Worm (Caenorhabditis elegans) whole organism, L4 larva: ENCODE data around the gene ogdh-2.
A peak's percentile ranks its signal among the peaks of the same experiment; 100 is the strongest.

Experiments used
- D1046.2 ChIP-seq: fragments of 200-800 bp; sonication (Bioruptor generic); IDR thresholded peaks from 2 replicates; pipeline ENCODE4 v1.3.6; 2022; ENCODE audit warnings: missing genetic modification characterization, missing compliant biosample characterization
- T20F7.1 ChIP-seq: fragments of 200-800 bp; sonication (Bioruptor generic); optimal IDR thresholded peaks from 2 replicates; lab custom pipeline; 2018; ENCODE audit warnings: mild to moderate bottlenecking, missing genetic modification characterization, missing compliant biosample characterization
- Y105C5A.15 ChIP-seq: fragments of 200-800 bp; sonication (Bioruptor generic); IDR thresholded peaks from 2 replicates; pipeline ENCODE4 v1.3.6; 2022; ENCODE audit warnings: missing genetic modification characterization, missing compliant biosample characterization
- ama-1 ChIP-seq: fragments of 150-350 bp; optimal IDR thresholded peaks from 2 replicates; lab custom pipeline; 2014; ENCODE audit warnings: inconsistent platforms, mixed read lengths
- ces-1 ChIP-seq: fragments of 150-350 bp; sonication (generic microtip); optimal IDR thresholded peaks from 4 replicates; lab custom pipeline; 2014; ENCODE audit warnings: missing biosample characterization, missing genetic modification reagents, missing genetic modification characterization
- daf-16 ChIP-seq, 3 experiments: sonication (generic microtip); optimal IDR thresholded peaks; 2 replicates each; lab custom pipeline; 2016 to 2017; ENCODE audit warnings: missing genetic modification characterization in 3 of 3, missing genetic modification reagents in 3 of 3, mild to moderate bottlenecking in 2 of 3, missing compliant biosample characterization in 2 of 3, missing biosample characterization in 1 of 3, moderate library complexity in 1 of 3
- daf-19 ChIP-seq: fragments of 200-800 bp; sonication (Bioruptor generic); conservative IDR thresholded peaks from 2 replicates; pipeline ENCODE4 v1.3.6; 2022; ENCODE audit warnings: missing genetic modification characterization, missing compliant biosample characterization
- dmd-6 ChIP-seq: fragments of 200-800 bp; sonication (Bioruptor generic); IDR thresholded peaks from 2 replicates; pipeline ENCODE4 v1.3.6; 2022; ENCODE audit warnings: missing genetic modification reagents, missing genetic modification characterization, missing compliant biosample characterization
- dve-1 ChIP-seq: sonication (generic microtip); optimal IDR thresholded peaks from 2 replicates; lab custom pipeline; 2017; ENCODE audit warnings: antibody characterized with exemption, mild to moderate bottlenecking, missing genetic modification characterization, missing compliant biosample characterization; ENCODE audit not compliant: insufficient read depth
- hlh-11 ChIP-seq: fragments of 200-800 bp; sonication (Bioruptor generic); optimal IDR thresholded peaks from 2 replicates; lab custom pipeline; 2018; ENCODE audit warnings: mild to moderate bottlenecking, missing genetic modification characterization, missing compliant biosample characterization
- hlh-30 ChIP-seq: sonication (generic microtip); optimal IDR thresholded peaks from 2 replicates; lab custom pipeline; 2017; ENCODE audit warnings: antibody characterized with exemption, mild to moderate bottlenecking, missing genetic modification characterization, missing compliant biosample characterization; ENCODE audit not compliant: insufficient read depth
- lin-15B ChIP-seq: fragments of 150-350 bp; sonication (generic microtip); optimal IDR thresholded peaks from 3 replicates; lab custom pipeline; 2014; ENCODE audit warnings: missing biosample characterization, missing genetic modification characterization
- lir-3 ChIP-seq: sonication (generic microtip); optimal IDR thresholded peaks from 2 replicates; lab custom pipeline; 2016; ENCODE audit warnings: mild to moderate bottlenecking, missing genetic modification characterization, missing compliant biosample characterization
- lsy-2 ChIP-seq, 2 experiments: fragments of 150-350 bp in 1 of 2; sonication (generic microtip) in 1 of 2; optimal IDR thresholded peaks; 2 replicates each; lab custom pipeline; 2014 to 2017; ENCODE audit warnings: missing biosample characterization in 2 of 2, missing genetic modification characterization in 2 of 2
- madf-5 ChIP-seq, 2 experiments: fragments of 200-800 bp; sonication (Bioruptor generic); IDR thresholded peaks; 2 replicates each; pipeline ENCODE4 v1.3.6; 2022; ENCODE audit warnings: missing compliant biosample characterization in 2 of 2, missing genetic modification characterization in 2 of 2
- mdl-1 ChIP-seq, 2 experiments: fragments of 150-350 bp in 1 of 2; sonication (generic microtip) in 1 of 2; optimal IDR thresholded peaks; 2 replicates each; lab custom pipeline; 2014 to 2017; ENCODE audit warnings: missing biosample characterization in 2 of 2, missing genetic modification characterization in 2 of 2
- mxl-3 ChIP-seq: fragments of 200-800 bp; sonication (Bioruptor generic); optimal IDR thresholded peaks from 2 replicates; lab custom pipeline; 2018; ENCODE audit warnings: mild to moderate bottlenecking, missing genetic modification characterization, missing compliant biosample characterization
- nhr-10 ChIP-seq: fragments of 150-350 bp; optimal IDR thresholded peaks from 2 replicates; lab custom pipeline; 2014; ENCODE audit warnings: missing biosample characterization, missing genetic modification characterization
- nhr-102 ChIP-seq: sonication (generic microtip); optimal IDR thresholded peaks from 2 replicates; lab custom pipeline; 2016; ENCODE audit warnings: mild to moderate bottlenecking, missing genetic modification characterization, moderate library complexity, missing compliant biosample characterization
- nhr-25 ChIP-seq: sonication (generic microtip); optimal IDR thresholded peaks from 2 replicates; lab custom pipeline; 2017; ENCODE audit warnings: missing genetic modification characterization, mild to moderate bottlenecking, missing compliant biosample characterization, antibody characterized with exemption, moderate library complexity, borderline replicate concordance; ENCODE audit not compliant: insufficient read depth
- nhr-28 ChIP-seq: fragments of 150-350 bp; optimal IDR thresholded peaks from 2 replicates; lab custom pipeline; 2014; ENCODE audit warnings: missing biosample characterization, missing genetic modification characterization
- nhr-42 ChIP-seq: fragments of 200-800 bp; sonication (Bioruptor generic); IDR thresholded peaks from 2 replicates; pipeline ENCODE4 v1.3.6; 2022; ENCODE audit warnings: missing genetic modification characterization, missing compliant biosample characterization
- nhr-48 ChIP-seq: sonication (generic microtip); optimal IDR thresholded peaks from 2 replicates; lab custom pipeline; 2016; ENCODE audit warnings: mild to moderate bottlenecking, missing genetic modification characterization, missing compliant biosample characterization
- nhr-6 ChIP-seq: fragments of 150-350 bp; optimal IDR thresholded peaks from 2 replicates; lab custom pipeline; 2014; ENCODE audit warnings: missing biosample characterization, missing genetic modification characterization
- php-3 ChIP-seq: fragments of 200-800 bp; sonication (Bioruptor generic); IDR thresholded peaks from 2 replicates; pipeline ENCODE4 v1.3.6; 2022; ENCODE audit warnings: missing genetic modification reagents, missing genetic modification characterization, missing compliant biosample characterization
- pqm-1 ChIP-seq: sonication (generic microtip); optimal IDR thresholded peaks from 2 replicates; lab custom pipeline; 2017; ENCODE audit warnings: missing biosample characterization, missing genetic modification characterization
- tra-1 ChIP-seq: fragments of 200-800 bp; sonication (Bioruptor generic); IDR thresholded peaks from 2 replicates; pipeline ENCODE4 v1.3.6; 2022; ENCODE audit warnings: missing genetic modification reagents, missing genetic modification characterization, missing compliant biosample characterization
- unc-130 ChIP-seq: sonication (generic microtip); optimal IDR thresholded peaks from 2 replicates; lab custom pipeline; 2016; ENCODE audit warnings: missing genetic modification reagents, missing genetic modification characterization, missing compliant biosample characterization
- unc-62 ChIP-seq, 3 experiments: fragments of 150-350 bp in 1 of 3; sonication (generic microtip); optimal IDR thresholded peaks in 2 of 3; peaks in 1 of 3; 1 replicate in 1 of 3; 2 replicates in 2 of 3; lab custom pipeline; 2014 to 2017; ENCODE audit warnings: missing biosample characterization in 3 of 3, missing genetic modification characterization in 3 of 3, missing genetic modification reagents in 3 of 3, missing genotype in 1 of 3
- vab-7 ChIP-seq: fragments of 200-800 bp; sonication (Bioruptor generic); IDR thresholded peaks from 2 replicates; pipeline ENCODE4 v1.3.6; 2022; ENCODE audit warnings: missing genetic modification reagents, missing genetic modification characterization, missing compliant biosample characterization

ogdh-2 gene

DNA sequence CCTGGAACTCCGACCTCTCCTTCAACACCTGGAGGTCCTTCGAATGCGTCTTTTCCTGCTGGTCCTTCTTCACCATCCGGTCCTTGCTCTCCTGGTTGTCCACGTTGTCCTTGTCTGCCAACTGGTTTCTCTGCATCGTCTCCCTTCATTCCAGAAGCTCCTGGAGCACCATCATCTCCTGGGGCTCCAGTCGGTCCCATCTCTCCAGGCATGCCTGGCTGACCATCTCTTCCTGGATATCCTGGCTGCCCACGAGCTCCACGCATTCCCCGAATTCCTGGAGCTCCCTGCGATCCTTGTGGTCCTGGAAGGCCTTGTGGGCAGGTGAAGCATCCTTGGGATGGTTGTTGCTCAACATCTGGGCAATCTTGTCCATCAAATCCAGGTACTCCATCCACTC is 3.4 kb downstream of the ogdh-2 start (continued):
- TF ChIP-seq nhr-25 (tag; lab: Kevin White, UChicago), result no peak
- no peak for TF ChIP-seq madf-5 (GFP tag; IDR thresholded peaks at IDR 0.05; lab: Robert Waterston, UW)
- TF ChIP-seq tra-1 (GFP tag; lab: Robert Waterston, UW), result no peak

DNA sequence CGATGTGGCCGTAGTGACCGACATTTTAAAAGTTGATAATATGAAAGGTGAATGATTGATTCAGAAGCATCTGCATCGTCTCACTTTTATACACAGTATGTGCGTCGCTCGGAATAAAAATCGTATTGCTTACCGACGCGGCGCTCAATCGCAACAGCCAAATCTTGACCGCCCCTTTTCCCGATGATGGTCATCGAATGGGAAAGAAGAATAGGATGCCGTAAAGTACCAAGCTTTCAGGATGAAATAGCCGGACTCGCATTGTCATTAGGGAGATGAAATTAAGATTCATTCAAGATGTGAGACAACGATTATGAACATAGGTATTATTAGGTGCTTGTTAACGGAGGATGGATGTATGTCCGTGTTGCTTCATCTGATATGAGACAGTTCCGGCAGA is 4.2 kb downstream of the ogdh-2 start, which contains the start of gene lon-3:
TSS of gene lon-3 (minus strand) at position 101 of the 400 bp plus-strand sequence.
- TF ChIP-seq ces-1, result no peak
- TF ChIP-seq daf-19 (GFP tag; lab: Robert Waterston, UW), result no peak
- TF ChIP-seq nhr-25 (tag; lab: Kevin White, UChicago), result no peak

DNA sequence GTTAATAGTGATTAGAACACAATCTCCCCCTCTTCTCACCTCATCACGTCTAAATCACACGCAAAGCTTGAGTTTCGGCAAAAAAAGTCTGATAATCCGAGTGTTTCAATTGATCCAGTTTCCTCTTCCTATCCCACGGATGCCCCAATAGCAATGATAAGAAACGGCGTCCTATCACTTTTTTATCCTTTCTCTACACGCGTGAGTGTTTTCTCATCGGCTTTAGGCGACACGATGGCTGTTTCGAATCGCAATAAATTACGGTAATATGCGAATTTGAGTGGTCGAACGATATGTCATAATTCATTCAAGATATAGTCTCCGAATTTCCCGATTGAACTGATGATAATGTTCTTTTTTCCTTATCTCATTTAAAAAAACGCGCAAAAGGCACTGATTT is 5.2 kb downstream of the ogdh-2 start:
- TF ChIP-seq lin-15B (tag; lab: Kevin White, UChicago) (no peak), mdl-1 (tag; optimal IDR thresholded peaks at IDR 0.05; lab: Kevin White, UChicago) (peak in 1 of 2 experiments; percentile 57), hlh-30 (peak; percentile 34), lsy-2 (tag; optimal IDR thresholded peaks at IDR 0.05; lab: Kevin White, UChicago) (peak in 1 of 2 experiments; percentile 4), vab-7 (GFP tag; lab: Robert Waterston, UW) (no peak), nhr-28 (tag; lab: Kevin White, UChicago) (peak; percentile 63), mxl-3 (GFP tag; lab: Kevin White, UChicago) (peak; percentile 77), nhr-42 (GFP tag; lab: Robert Waterston, UW) (no peak), ama-1 (lab: Kevin White, UChicago) (no peak), nhr-6 (tag; lab: Kevin White, UChicago) (no peak), hlh-11 (peak; percentile 72), D1046.2 (GFP tag; lab: Robert Waterston, UW) (no peak), php-3 (0 out of 2 replicates have a peak, but pooled peaks have one; percentile 14), nhr-102 (tag; lab: Kevin White, UChicago) (no peak), unc-62 (GFP tag; optimal IDR thresholded peaks at IDR 0.05 in 1 of 2; lab: Kevin White, UChicago) (no peak), unc-62 (tag; optimal IDR thresholded peaks at IDR 0.05; lab: Kevin White, UChicago) (no peak), unc-130 (GFP tag; lab: Kevin White, UChicago) (no peak), nhr-48 (peak; percentile 60)

DNA sequence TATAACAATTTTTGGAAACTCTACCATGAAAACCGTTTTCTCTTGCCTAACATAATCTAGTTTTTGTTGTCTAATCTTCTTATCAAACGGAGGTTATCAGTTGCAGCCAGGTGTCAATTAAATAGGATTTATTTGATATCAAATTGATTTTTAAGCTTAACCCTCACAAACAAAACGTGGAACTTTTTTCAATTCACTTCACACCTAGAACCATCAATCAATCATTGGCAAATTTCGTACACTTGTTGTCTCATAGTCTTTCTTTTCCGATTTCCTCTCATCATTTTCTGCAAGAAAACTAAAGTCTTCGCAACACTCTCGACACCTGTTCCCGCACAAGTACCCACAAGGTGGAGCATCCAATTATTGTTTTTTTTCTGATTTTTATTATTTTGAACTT is 14.4 kb downstream of the ogdh-2 start:
- TF ChIP-seq daf-16 (GFP tag; optimal IDR thresholded peaks at IDR 0.05; lab: Kevin White, UChicago), result peak in 1 of 2 experiments; percentile 65
- TF ChIP-seq daf-16 (tag; optimal IDR thresholded peaks at IDR 0.05; lab: Kevin White, UChicago), result no peak
- TF ChIP-seq dmd-6 (GFP tag; lab: Robert Waterston, UW), result peak; percentile 87
- no peak for TF ChIP-seq lir-3
- no peak for TF ChIP-seq nhr-10 (tag; lab: Kevin White, UChicago)
- peak; percentile 15 for TF ChIP-seq dve-1
- peak; percentile 3 for TF ChIP-seq pqm-1 (tag; lab: Kevin White, UChicago)
- TF ChIP-seq unc-62 (GFP tag; optimal IDR thresholded peaks at IDR 0.05 in 1 of 2; lab: Kevin White, UChicago), result peak in 1 of 2 experiments; percentile 58
- no peak for TF ChIP-seq unc-62 (tag; optimal IDR thresholded peaks at IDR 0.05; lab: Kevin White, UChicago)
- TF ChIP-seq, all 104 proteins: peak for 5

DNA sequence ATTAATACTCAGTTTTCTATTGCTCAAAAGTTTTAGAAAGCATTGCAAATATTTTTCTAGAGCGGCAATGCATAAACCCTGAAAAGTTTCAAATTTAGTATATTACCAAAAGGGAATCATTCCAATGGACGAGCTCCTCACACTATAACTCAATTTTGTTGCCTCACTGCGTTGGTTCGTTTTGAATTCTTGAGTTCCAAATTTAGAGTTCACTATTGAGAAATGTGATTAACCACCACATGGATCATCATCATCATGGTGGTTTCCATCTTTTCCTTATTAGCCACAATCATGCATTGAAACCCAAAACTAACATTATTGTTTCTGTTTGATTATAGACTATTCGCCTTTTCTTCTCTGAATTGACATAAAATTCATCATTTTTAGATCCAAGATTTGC is 15.6 kb downstream of the ogdh-2 start:
- TF ChIP-seq php-3 (no peak), ces-1 (peak; percentile 34), T20F7.1 (GFP tag; lab: Kevin White, UChicago) (no peak), nhr-102 (tag; lab: Kevin White, UChicago) (no peak), Y105C5A.15 (GFP tag; lab: Robert Waterston, UW) (no peak)
